Worm (Caenorhabditis elegans) whole organism, midembryonic: ENCODE data around the gene sam-4.

ENCODE experiments used
- med-1 ChIP-seq: sonication (generic microtip); optimal IDR thresholded peaks from 2 replicates; lab custom pipeline; 2017; ENCODE audit warnings: missing genetic modification characterization, mild to moderate bottlenecking, missing compliant biosample characterization, antibody characterized with exemption, missing genetic modification reagents; ENCODE audit not compliant: insufficient read depth
- ztf-29 ChIP-seq: fragments of 200-800 bp; sonication (Bioruptor generic); IDR thresholded peaks from 2 replicates; pipeline ENCODE4 v1.3.6; 2022; ENCODE audit warnings: missing genetic modification reagents, missing genetic modification characterization, missing compliant biosample characterization

DNA sequence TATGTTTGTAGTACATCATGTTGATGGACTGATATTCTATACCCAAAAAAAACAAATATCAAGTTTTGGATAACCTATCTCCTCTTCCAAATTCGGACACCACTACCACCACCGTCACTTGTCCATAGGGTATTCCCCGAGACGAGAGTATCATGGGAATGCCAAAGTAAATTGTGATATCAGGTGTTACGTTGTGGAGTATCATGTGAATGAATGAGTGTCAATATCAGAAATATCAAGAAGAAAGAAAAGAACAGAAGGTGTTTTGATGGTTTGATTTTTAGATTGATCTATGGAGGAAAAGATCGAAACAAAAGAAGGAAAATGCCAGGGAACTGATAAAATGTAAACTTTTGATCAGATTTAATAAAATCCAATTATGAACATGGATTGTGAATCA, 49.2 kb upstream of the sam-4 start:
- TF ChIP-seq ztf-29 (GFP tag; lab: Robert Waterston, UW) (no peak), med-1 (GFP tag; lab: Kevin White, UChicago) (no peak)
